Fruit fly (Drosophila melanogaster): ENCODE results near the gene Mnr.

Gene Mnr

dm6 chrX:21323933-21324688, 43.1 kb upstream of the Mnr start, which contains the start of the genes Dd and CG1486 (continued):
- TF ChIP-seq Vsx1 (GFP tag; optimal IDR thresholded peaks at IDR 0.05) (no peak), CG15514 (GFP tag; optimal IDR thresholded peaks at IDR 0.05) (peak; percentile 63), ewg (GFP tag; optimal IDR thresholded peaks at IDR 0.05) (peak; percentile 30), Hr3 (GFP tag; optimal IDR thresholded peaks at IDR 0.05) (no peak), CG7745 (tag; optimal IDR thresholded peaks at IDR 0.05) (no peak), NFAT (GFP tag; IDR thresholded peaks at IDR 0.05) (no peak), CG17186 (GFP tag; optimal IDR thresholded peaks at IDR 0.05) (peak; percentile 92), sqz (GFP tag; optimal IDR thresholded peaks at IDR 0.05) (no peak), Antp (GFP tag; optimal IDR thresholded peaks at IDR 0.05) (peak; percentile 6), sug (tag; optimal IDR thresholded peaks at IDR 0.05) (peak; percentile 18), zen (tag; optimal IDR thresholded peaks at IDR 0.05) (no peak), CG5953 (GFP tag; IDR thresholded peaks at IDR 0.05) (no peak), CG18764 (GFP tag; optimal IDR thresholded peaks at IDR 0.05) (no peak), Stat92E (GFP tag; optimal IDR thresholded peaks at IDR 0.05) (peak in 1 of 3 experiments; percentile 4), cato (GFP tag; optimal IDR thresholded peaks at IDR 0.05; ENCODE audit: borderline replicate concordance) (no peak), hb (GFP tag; IDR thresholded peaks at IDR 0.05; ENCODE audit: partially characterized antibody) (peak; percentile 90), Meics (GFP tag; optimal IDR thresholded peaks at IDR 0.05) (no peak), oc (tag; optimal IDR thresholded peaks at IDR 0.05) (no peak), schlank (tag; optimal IDR thresholded peaks at IDR 0.05) (no peak), sim (GFP tag; IDR thresholded peaks at IDR 0.05) (no peak), CG13296 (GFP tag; optimal IDR thresholded peaks at IDR 0.05) (no peak), CG1602 (GFP tag; optimal IDR thresholded peaks at IDR 0.05) (no peak), CG8388 (GFP tag; optimal IDR thresholded peaks at IDR 0.05) (no peak), CG12155 (GFP tag; optimal IDR thresholded peaks at IDR 0.05) (peak; percentile 67), CG16813 (GFP tag; IDR thresholded peaks at IDR 0.05; ENCODE audit: partially characterized antibody) (peak; percentile 92), unc-4 (GFP tag; IDR thresholded peaks at IDR 0.05; ENCODE audit: partially characterized antibody) (peak; percentile 83), Ets97D (GFP tag; optimal IDR thresholded peaks at IDR 0.05) (peak; percentile 81), Deaf1 (tag; optimal IDR thresholded peaks at IDR 0.05) (no peak), CG14014 (GFP tag; IDR thresholded peaks at IDR 0.05) (no peak), MESR4 (GFP tag; optimal IDR thresholded peaks at IDR 0.05) (peak; percentile 71), ash1 (GFP tag; optimal IDR thresholded peaks at IDR 0.05) (no peak), CG18011 (GFP tag; optimal IDR thresholded peaks at IDR 0.05) (no peak), Atf6 (GFP tag; IDR thresholded peaks at IDR 0.05) (no peak), Med (GFP tag) (peak; percentile 86), Atf3 (GFP tag; optimal IDR thresholded peaks at IDR 0.05) (no peak), Drgx (GFP tag; IDR thresholded peaks at IDR 0.05) (no peak), CG11085 (GFP tag; IDR thresholded peaks at IDR 0.05) (no peak), Taf1 (GFP tag; IDR thresholded peaks at IDR 0.05) (no peak), nau (GFP tag; optimal IDR thresholded peaks at IDR 0.05) (no peak), CG1832 (GFP tag; optimal IDR thresholded peaks at IDR 0.05) (no peak), CoRest (tag; optimal IDR thresholded peaks at IDR 0.05) (peak; percentile 37), CG15479 (GFP tag; optimal IDR thresholded peaks at IDR 0.05) (no peak), pum (GFP tag; optimal IDR thresholded peaks at IDR 0.05) (no peak), Doc2 (GFP tag; IDR thresholded peaks at IDR 0.05) (no peak), corto (GFP tag; optimal IDR thresholded peaks at IDR 0.05) (no peak), CG17361 (GFP tag; IDR thresholded peaks at IDR 0.05) (no peak), nerfin-2 (GFP tag; IDR thresholded peaks at IDR 0.05; ENCODE audit: partially characterized antibody) (peak; percentile 84), CG10267 (tag; optimal IDR thresholded peaks at IDR 0.05) (peak; percentile 41), psq (GFP tag; optimal IDR thresholded peaks at IDR 0.05) (no peak)

Measured in whole organism, embryonic.